Worm (Caenorhabditis elegans): ENCODE results near the gene T23B5.4.

T23B5.4 gene

DNA sequence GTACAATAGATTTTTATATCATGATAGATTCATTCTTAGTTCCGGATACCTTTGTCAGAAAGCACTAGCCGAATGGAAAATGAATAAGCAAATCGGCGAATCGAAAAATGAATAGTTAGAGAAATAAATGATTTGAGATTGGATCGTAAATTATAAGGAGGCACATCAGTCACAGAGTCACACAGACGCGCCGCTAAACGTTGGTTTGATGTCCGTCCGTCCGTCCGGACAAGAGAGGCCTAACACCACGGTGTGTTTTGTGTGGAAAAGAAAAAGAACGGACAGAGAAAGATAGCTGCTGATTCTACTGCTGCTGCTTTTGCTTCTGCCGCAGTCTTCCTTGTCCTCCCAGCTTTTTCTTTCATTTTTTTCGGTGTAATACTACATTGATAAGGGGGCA, 26.1 kb downstream of the T23B5.4 start:
- no peak for TF ChIP-seq F57A8.1 (GFP tag; optimal IDR thresholded peaks at IDR 0.05)
- TF ChIP-seq nhr-80 (tag; optimal IDR thresholded peaks at IDR 0.05), result peak; percentile 0

DNA sequence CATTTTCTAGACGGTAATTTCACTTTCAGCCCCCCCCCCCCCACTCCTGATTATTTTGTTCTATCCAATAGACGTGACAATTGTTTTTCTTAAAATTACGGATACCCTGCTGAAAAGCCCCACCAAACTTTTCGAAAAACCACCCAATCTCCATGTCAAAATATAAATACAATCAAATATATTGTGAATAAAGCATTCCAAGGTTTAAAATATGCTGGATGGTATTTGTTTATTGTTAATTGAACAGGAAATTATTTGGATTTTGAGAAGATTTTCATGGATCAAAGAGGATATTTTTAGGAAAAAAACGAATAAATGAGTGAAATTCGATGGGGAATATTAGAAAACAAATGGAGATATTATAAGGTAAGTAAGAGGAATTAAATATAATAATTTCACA, 29.0 kb downstream of the T23B5.4 start, which contains the start of gene C27D8.4:
TSS of gene C27D8.4 (plus strand) at position 301 of the 400 bp plus-strand sequence.
- no peak for TF ChIP-seq lin-54 (GFP tag; optimal IDR thresholded peaks at IDR 0.05)
- no peak for TF ChIP-seq Y67H2A.10 (GFP tag; conservative IDR thresholded peaks at IDR 0.05)
- no peak for TF ChIP-seq ztf-22 (GFP tag; optimal IDR thresholded peaks at IDR 0.05)
- TF ChIP-seq madf-6 (GFP tag; IDR thresholded peaks at IDR 0.05), result no peak
- no peak for TF ChIP-seq nfya-2 (GFP tag; IDR thresholded peaks at IDR 0.05)
- TF ChIP-seq B0261.1 (tag; optimal IDR thresholded peaks at IDR 0.05), result no peak
- TF ChIP-seq zfh-2 (GFP tag; conservative IDR thresholded peaks at IDR 0.05), result no peak
- TF ChIP-seq gei-17 (GFP tag; optimal IDR thresholded peaks at IDR 0.05), result no peak
- TF ChIP-seq lir-1 (GFP tag; conservative IDR thresholded peaks at IDR 0.05), result no peak
- TF ChIP-seq attf-3 (GFP tag; conservative IDR thresholded peaks at IDR 0.05), result no peak
- TF ChIP-seq tlf-1 (GFP tag; optimal IDR thresholded peaks at IDR 0.05), result no peak
- TF ChIP-seq mes-4 (tag; optimal IDR thresholded peaks at IDR 0.05), result no peak
- TF ChIP-seq ztf-28 (GFP tag; IDR thresholded peaks at IDR 0.05), result no peak
- TF ChIP-seq let-526 (GFP tag; IDR thresholded peaks at IDR 0.05), result no peak
- no peak for TF ChIP-seq hsf-1 (GFP tag; IDR thresholded peaks at IDR 0.05)
- no peak for TF ChIP-seq ztf-18 (tag; optimal IDR thresholded peaks at IDR 0.05)

- TF ChIP-seq Y56A3A.18 (GFP tag; IDR thresholded peaks at IDR 0.05), result no peak
- no peak for TF ChIP-seq B0261.1 (tag; optimal IDR thresholded peaks at IDR 0.05)
- TF ChIP-seq tbx-9 (tag; optimal IDR thresholded peaks at IDR 0.05; ENCODE audit: borderline replicate concordance), result no peak
- no peak for TF ChIP-seq rcor-1 (GFP tag; IDR thresholded peaks at IDR 0.05)
- TF ChIP-seq ztf-26 (tag; optimal IDR thresholded peaks at IDR 0.05), result peak; percentile 14
- no peak for TF ChIP-seq cebp-1 (GFP tag; IDR thresholded peaks at IDR 0.05)
- no peak for TF ChIP-seq cebp-1 (tag; optimal IDR thresholded peaks at IDR 0.05)
Observed at ce11 chrIV:12710996-12711395, 36.2 kb downstream of the T23B5.4 start, which contains the start of gene C27D8.2. Gene C27D8.2, plus strand, starts transcription at chrIV:12711217.

DNA sequence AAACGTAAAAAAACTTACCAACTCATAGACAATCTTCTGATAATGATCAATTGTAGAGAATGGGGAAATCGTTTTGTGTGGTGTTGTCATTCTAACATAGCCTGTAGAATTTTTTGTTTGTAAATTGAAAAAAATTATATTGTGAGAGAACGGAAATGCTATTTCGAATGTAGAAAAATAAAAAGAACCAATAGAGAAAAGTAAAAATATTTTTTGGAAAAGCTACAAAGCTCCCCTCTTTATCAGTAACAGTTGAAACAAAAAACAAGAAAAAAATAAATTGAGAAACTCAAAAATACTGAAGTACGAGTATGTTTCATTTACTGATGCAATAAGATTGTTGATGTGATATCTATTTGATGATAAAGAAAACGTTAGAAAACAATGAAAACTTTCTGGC, 36.8 kb downstream of the T23B5.4 start, which contains the start of gene C27D8.3:
TSS of gene C27D8.3 (minus strand) at position 101 of the 400 bp plus-strand sequence.
- TF ChIP-seq cebp-1 (GFP tag; IDR thresholded peaks at IDR 0.05) (no peak), cebp-1 (tag; optimal IDR thresholded peaks at IDR 0.05) (no peak), ceh-27 (GFP tag; optimal IDR thresholded peaks at IDR 0.05) (no peak), bed-1 (GFP tag; IDR thresholded peaks at IDR 0.05) (no peak), nfyb-1 (GFP tag; IDR thresholded peaks at IDR 0.05) (no peak), let-607 (tag; optimal IDR thresholded peaks at IDR 0.05) (no peak), ZK185.1 (tag; optimal IDR thresholded peaks at IDR 0.05; ENCODE audit: poor library complexity, severe bottlenecking) (no peak), ceh-91 (GFP tag; IDR thresholded peaks at IDR 0.05) (no peak), lsy-27 (tag; optimal IDR thresholded peaks at IDR 0.05; ENCODE audit: borderline replicate concordance, insufficient read depth) (no peak)

ce11 chrIV:12715947-12716382, 41.2 kb downstream of the T23B5.4 start:
- TF ChIP-seq nfya-2 (GFP tag; IDR thresholded peaks at IDR 0.05) (no peak), attf-5 (GFP tag; optimal IDR thresholded peaks at IDR 0.05) (peak; percentile 18), Y79H2A.3 (GFP tag; conservative IDR thresholded peaks at IDR 0.05) (no peak), ztf-22 (GFP tag; optimal IDR thresholded peaks at IDR 0.05) (peak; percentile 61), lin-26 (GFP tag; IDR thresholded peaks at IDR 0.05) (no peak), ztf-18 (tag; optimal IDR thresholded peaks at IDR 0.05) (no peak), lin-40 (tag; optimal IDR thresholded peaks at IDR 0.05) (peak; percentile 59), hmg-1.2 (GFP tag; IDR thresholded peaks at IDR 0.05) (peak; percentile 82), T26A5.8 (tag; optimal IDR thresholded peaks at IDR 0.05) (no peak), somi-1 (GFP tag; optimal IDR thresholded peaks at IDR 0.05) (peak; percentile 34), cebp-1 (GFP tag; IDR thresholded peaks at IDR 0.05) (no peak), cebp-1 (tag; optimal IDR thresholded peaks at IDR 0.05) (peak; percentile 53), ztf-26 (tag; optimal IDR thresholded peaks at IDR 0.05) (peak; percentile 76), nhr-80 (tag; optimal IDR thresholded peaks at IDR 0.05) (peak; percentile 75), hrde-1 (tag; optimal IDR thresholded peaks at IDR 0.05; ENCODE audit: borderline replicate concordance) (no peak), fkh-3 (tag; optimal IDR thresholded peaks at IDR 0.05) (no peak), ceh-40 (GFP tag; IDR thresholded peaks at IDR 0.05) (no peak)
